Worm (Caenorhabditis elegans): ENCODE data around the gene fars-3.

fars-3 gene

DNA sequence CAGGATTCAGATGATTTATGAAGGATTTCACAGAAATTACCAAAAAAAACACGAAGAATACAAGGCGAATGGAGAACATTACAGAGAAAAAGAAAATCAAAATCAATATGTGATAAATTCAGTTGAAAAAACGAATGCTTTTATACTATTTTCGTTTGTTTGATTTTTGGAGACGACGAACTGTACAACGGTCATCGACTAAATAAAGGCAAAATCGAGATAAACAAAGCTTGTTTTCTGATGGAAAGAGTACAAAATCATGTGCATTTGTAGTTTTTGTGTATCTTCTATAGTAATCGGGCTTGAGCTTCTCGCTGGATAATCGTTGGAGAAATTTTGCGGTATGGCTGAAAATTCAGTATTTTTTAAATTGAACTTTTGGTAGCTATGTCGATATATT, 6.5 kb downstream of the fars-3 start, which contains the start of gene M05D6.8:
M05D6.8 (minus strand) TSS at position 101 of the 400 bp plus-strand sequence.
- TF ChIP-seq M03D4.4 (tag; optimal IDR thresholded peaks at IDR 0.05) = no peak
- no peak for TF ChIP-seq mep-1 (tag; optimal IDR thresholded peaks at IDR 0.05)
- no peak for TF ChIP-seq mls-2 (tag; optimal IDR thresholded peaks at IDR 0.05)
- TF ChIP-seq nhr-2 (tag; optimal IDR thresholded peaks at IDR 0.05) = no peak
- no peak for TF ChIP-seq nhr-12 (tag; optimal IDR thresholded peaks at IDR 0.05)
- no peak for TF ChIP-seq unc-62 (GFP tag; optimal IDR thresholded peaks at IDR 0.05)
- TF ChIP-seq lin-13 (tag; optimal IDR thresholded peaks at IDR 0.05) = no peak
- no peak for TF ChIP-seq unc-120 (tag; optimal IDR thresholded peaks at IDR 0.05; ENCODE audit: poor library complexity, severe bottlenecking)
- no peak for TF ChIP-seq blmp-1 (tag; optimal IDR thresholded peaks at IDR 0.05)
- no peak for TF ChIP-seq elt-1 (tag; optimal IDR thresholded peaks at IDR 0.05; ENCODE audit: borderline replicate concordance, insufficient read depth)
- TF ChIP-seq lsy-2 (tag; optimal IDR thresholded peaks at IDR 0.05) = no peak
- no peak for TF ChIP-seq elt-3 (tag; optimal IDR thresholded peaks at IDR 0.05)
- no peak for TF ChIP-seq flh-1 (GFP tag; optimal IDR thresholded peaks at IDR 0.05)
- TF ChIP-seq hlh-1 (tag; optimal IDR thresholded peaks at IDR 0.05) = no peak
- TF ChIP-seq nhr-28 (tag; optimal IDR thresholded peaks at IDR 0.05) = no peak
- TF ChIP-seq snpc-4 (tag; optimal IDR thresholded peaks at IDR 0.05) = no peak
- TF ChIP-seq bed-3 (GFP tag; optimal IDR thresholded peaks at IDR 0.05) = no peak
- TF ChIP-seq sptf-1 (tag; optimal IDR thresholded peaks at IDR 0.05) = no peak
- TF ChIP-seq nhr-76 (tag; optimal IDR thresholded peaks at IDR 0.05) = no peak
- no peak for TF ChIP-seq ceh-39 (tag; optimal IDR thresholded peaks at IDR 0.05)

- TF ChIP-seq unc-120 (tag; optimal IDR thresholded peaks at IDR 0.05; ENCODE audit: poor library complexity, severe bottlenecking) = no peak
- no peak for TF ChIP-seq blmp-1 (tag; optimal IDR thresholded peaks at IDR 0.05)
- no peak for TF ChIP-seq lsy-2 (tag; optimal IDR thresholded peaks at IDR 0.05)
- TF ChIP-seq nhr-237 (tag; optimal IDR thresholded peaks at IDR 0.05) = no peak
- TF ChIP-seq zip-8 (tag; optimal IDR thresholded peaks at IDR 0.05) = no peak
- TF ChIP-seq nhr-2 (tag; optimal IDR thresholded peaks at IDR 0.05) = no peak
- TF ChIP-seq pha-4 (tag; optimal IDR thresholded peaks at IDR 0.05) = no peak
- no peak for TF ChIP-seq lin-13 (tag; optimal IDR thresholded peaks at IDR 0.05)
- no peak for TF ChIP-seq drap-1 (GFP tag; optimal IDR thresholded peaks at IDR 0.05)
- TF ChIP-seq elt-3 (tag; optimal IDR thresholded peaks at IDR 0.05) = no peak
- no peak for TF ChIP-seq ceh-83 (GFP tag; optimal IDR thresholded peaks at IDR 0.05)
- no peak for TF ChIP-seq hlh-1 (tag; optimal IDR thresholded peaks at IDR 0.05)
- no peak for TF ChIP-seq lin-32 (GFP tag; optimal IDR thresholded peaks at IDR 0.05)
- TF ChIP-seq tbx-8 (GFP tag; optimal IDR thresholded peaks at IDR 0.05) = no peak
- no peak for TF ChIP-seq ham-2 (GFP tag; optimal IDR thresholded peaks at IDR 0.05)
- no peak for TF ChIP-seq ces-1 (GFP tag; optimal IDR thresholded peaks at IDR 0.05)
Measured at ce11 chrII:8472916-8473315, 8.3 kb downstream of the fars-3 start.

ce11 chrII:8475306-8475822, 10.7 kb downstream of the fars-3 start, which contains the start of the genes M05D6.1 and M05D6.3:
TSS of gene M05D6.1 (minus strand) at chrII:8475406.
TSS of gene M05D6.3 (plus strand) at chrII:8475772.
- no peak for TF ChIP-seq pha-4 (tag; optimal IDR thresholded peaks at IDR 0.05)

ce11 chrII:8479337-8479736, 14.7 kb downstream of the fars-3 start:
- TF ChIP-seq flh-1 (GFP tag; optimal IDR thresholded peaks at IDR 0.05) (no peak), unc-120 (tag; optimal IDR thresholded peaks at IDR 0.05; ENCODE audit: poor library complexity, severe bottlenecking) (no peak), nhr-237 (tag; optimal IDR thresholded peaks at IDR 0.05) (no peak), nhr-76 (tag; optimal IDR thresholded peaks at IDR 0.05) (no peak), nhr-2 (tag; optimal IDR thresholded peaks at IDR 0.05) (no peak), snpc-4 (tag; optimal IDR thresholded peaks at IDR 0.05) (no peak), unc-39 (tag; optimal IDR thresholded peaks at IDR 0.05) (no peak)

ce11 chrII:8480166-8480565, 15.5 kb downstream of the fars-3 start, which contains the start of gene lact-4:
TSS of gene lact-4 (minus strand) at chrII:8480478.
- TF ChIP-seq ces-1 (GFP tag; optimal IDR thresholded peaks at IDR 0.05) (no peak), hlh-1 (tag; optimal IDR thresholded peaks at IDR 0.05) (no peak), nhr-76 (tag; optimal IDR thresholded peaks at IDR 0.05) (no peak), lsy-2 (tag; optimal IDR thresholded peaks at IDR 0.05) (no peak), nhr-2 (tag; optimal IDR thresholded peaks at IDR 0.05) (no peak), nhr-12 (tag; optimal IDR thresholded peaks at IDR 0.05) (no peak), cnd-1 (tag; optimal IDR thresholded peaks at IDR 0.05) (no peak), mab-5 (tag; optimal IDR thresholded peaks at IDR 0.05) (no peak), elt-3 (tag; optimal IDR thresholded peaks at IDR 0.05) (no peak), nhr-237 (tag; optimal IDR thresholded peaks at IDR 0.05) (no peak), elt-1 (tag; optimal IDR thresholded peaks at IDR 0.05; ENCODE audit: borderline replicate concordance, insufficient read depth) (no peak), ham-2 (GFP tag; optimal IDR thresholded peaks at IDR 0.05) (no peak), unc-120 (tag; optimal IDR thresholded peaks at IDR 0.05; ENCODE audit: poor library complexity, severe bottlenecking) (no peak), ceh-43 (GFP tag; optimal IDR thresholded peaks at IDR 0.05) (no peak), sptf-1 (tag; optimal IDR thresholded peaks at IDR 0.05) (no peak), unc-39 (tag; optimal IDR thresholded peaks at IDR 0.05) (no peak), mls-2 (tag; optimal IDR thresholded peaks at IDR 0.05) (no peak), ceh-39 (tag; optimal IDR thresholded peaks at IDR 0.05) (no peak)
